Worm (Caenorhabditis elegans) whole organism, L4 larva: ENCODE results near the gene C02B4.3.

ENCODE experiments used
- F26F4.8 ChIP-seq: fragments of 200-800 bp; sonication (Bioruptor generic); conservative IDR thresholded peaks from 2 replicates; pipeline ENCODE4 v1.3.6; 2022; ENCODE audit warnings: missing genetic modification characterization, missing compliant biosample characterization
- F37D6.2 ChIP-seq: sonication (generic microtip); optimal IDR thresholded peaks from 2 replicates; lab custom pipeline; 2016; ENCODE audit warnings: mild to moderate bottlenecking, missing genetic modification characterization, missing compliant biosample characterization
- F44E2.7 ChIP-seq: fragments of 200-800 bp; sonication (Bioruptor generic); IDR thresholded peaks from 2 replicates; pipeline ENCODE4 v2.1.2; 2022; ENCODE audit warnings: missing genetic modification characterization, missing compliant biosample characterization
- F49E8.2 ChIP-seq: sonication (generic microtip); optimal IDR thresholded peaks from 2 replicates; lab custom pipeline; 2016; ENCODE audit warnings: missing compliant biosample characterization, mild to moderate bottlenecking, missing genetic modification characterization, borderline replicate concordance
- R02D3.7 ChIP-seq: fragments of 150-350 bp; sonication (generic microtip); optimal IDR thresholded peaks from 3 replicates; lab custom pipeline; 2014; ENCODE audit warnings: missing biosample characterization, missing genetic modification characterization
- T20F7.1 ChIP-seq: fragments of 200-800 bp; sonication (Bioruptor generic); optimal IDR thresholded peaks from 2 replicates; lab custom pipeline; 2018; ENCODE audit warnings: mild to moderate bottlenecking, missing genetic modification characterization, missing compliant biosample characterization
- Y105C5A.15 ChIP-seq: fragments of 200-800 bp; sonication (Bioruptor generic); IDR thresholded peaks from 2 replicates; pipeline ENCODE4 v1.3.6; 2022; ENCODE audit warnings: missing genetic modification characterization, missing compliant biosample characterization
- Y5F2A.4 ChIP-seq: fragments of 200-800 bp; sonication (Bioruptor generic); optimal IDR thresholded peaks from 2 replicates; lab custom pipeline; 2018; ENCODE audit warnings: mild to moderate bottlenecking, missing genetic modification characterization, missing compliant biosample characterization
- ZK337.2 ChIP-seq: fragments of 200-800 bp; sonication (Bioruptor generic); IDR thresholded peaks from 2 replicates; pipeline ENCODE4 v1.3.6; 2022; ENCODE audit warnings: missing genetic modification reagents, missing genetic modification characterization, missing compliant biosample characterization
- ZK546.5 ChIP-seq, 2 experiments: sonication (generic microtip); optimal IDR thresholded peaks; 2 replicates each; lab custom pipeline; 2017; ENCODE audit warnings: missing biosample characterization in 2 of 2, missing genetic modification characterization in 2 of 2
- aha-1 ChIP-seq: fragments of 150-350 bp; peaks from one replicate; lab custom pipeline; 2014; ENCODE audit warnings: missing biosample characterization, missing genetic modification characterization
- attf-4 ChIP-seq: sonication (generic microtip); optimal IDR thresholded peaks from 3 replicates; lab custom pipeline; 2017; ENCODE audit warnings: missing biosample characterization, missing genetic modification characterization
- ceh-20 ChIP-seq: fragments of 200-800 bp; sonication (Bioruptor generic); IDR thresholded peaks from 2 replicates; pipeline ENCODE4 v1.3.6; 2022; ENCODE audit warnings: missing genetic modification reagents, missing genetic modification characterization, missing compliant biosample characterization
- ceh-28 ChIP-seq: fragments of 150-350 bp; optimal IDR thresholded peaks from 2 replicates; lab custom pipeline; 2014; ENCODE audit warnings: missing biosample characterization, missing genetic modification reagents, missing genetic modification characterization
- ceh-82 ChIP-seq: sonication (generic microtip); optimal IDR thresholded peaks from 2 replicates; lab custom pipeline; 2017; ENCODE audit warnings: missing biosample characterization, missing genetic modification characterization
- ces-1 ChIP-seq: fragments of 150-350 bp; sonication (generic microtip); optimal IDR thresholded peaks from 4 replicates; lab custom pipeline; 2014; ENCODE audit warnings: missing biosample characterization, missing genetic modification reagents, missing genetic modification characterization
- ctbp-1 ChIP-seq: fragments of 200-800 bp; sonication (Bioruptor generic); IDR thresholded peaks from 2 replicates; pipeline ENCODE4 v1.3.6; 2022; ENCODE audit warnings: missing genetic modification reagents, missing genetic modification characterization, missing compliant biosample characterization
- daf-12 ChIP-seq: fragments of 150-350 bp; optimal IDR thresholded peaks from 2 replicates; lab custom pipeline; 2014; ENCODE audit warnings: missing biosample characterization, missing genetic modification reagents, missing genetic modification characterization
- daf-19 ChIP-seq: fragments of 200-800 bp; sonication (Bioruptor generic); conservative IDR thresholded peaks from 2 replicates; pipeline ENCODE4 v1.3.6; 2022; ENCODE audit warnings: missing genetic modification characterization, missing compliant biosample characterization
- duxl-1 ChIP-seq: sonication (generic microtip); optimal IDR thresholded peaks from 2 replicates; lab custom pipeline; 2016; ENCODE audit warnings: mild to moderate bottlenecking, missing genetic modification characterization, moderate library complexity, missing compliant biosample characterization; ENCODE audit not compliant: poor library complexity
- egl-43 ChIP-seq: fragments of 200-800 bp; sonication (Bioruptor generic); IDR thresholded peaks from 2 replicates; pipeline ENCODE4 v1.3.6; 2022; ENCODE audit warnings: missing genetic modification reagents, missing genetic modification characterization, missing compliant biosample characterization
- fkh-10 ChIP-seq: fragments of 150-350 bp; optimal IDR thresholded peaks from 2 replicates; lab custom pipeline; 2014; ENCODE audit warnings: missing biosample characterization, missing genetic modification reagents, missing genetic modification characterization
- hif-1 ChIP-seq, 2 experiments: sonication (generic microtip); optimal IDR thresholded peaks; 2 replicates each; lab custom pipeline; 2016 to 2017; ENCODE audit warnings: missing compliant biosample characterization in 2 of 2, missing genetic modification characterization in 2 of 2, missing genetic modification reagents in 2 of 2, missing genotype in 2 of 2, mild to moderate bottlenecking in 1 of 2
- hmg-1.1 ChIP-seq: fragments of 200-800 bp; sonication (Bioruptor generic); IDR thresholded peaks from 2 replicates; pipeline ENCODE4 v1.3.6; 2022; ENCODE audit warnings: missing genetic modification reagents, missing genetic modification characterization, missing compliant biosample characterization
- lim-7 ChIP-seq: fragments of 200-800 bp; sonication (Bioruptor generic); IDR thresholded peaks from 2 replicates; pipeline ENCODE4 v1.3.6; 2022; ENCODE audit warnings: missing genetic modification characterization, missing compliant biosample characterization
- lin-1 ChIP-seq: fragments of 200-800 bp; sonication (Bioruptor generic); IDR thresholded peaks from 2 replicates; pipeline ENCODE4 v1.3.6; 2022; ENCODE audit warnings: missing genetic modification reagents, missing genetic modification characterization, missing compliant biosample characterization
- lin-13 ChIP-seq: fragments of 150-350 bp; optimal IDR thresholded peaks from 2 replicates; lab custom pipeline; 2014; ENCODE audit warnings: missing biosample characterization, missing genetic modification reagents, missing genetic modification characterization
- lin-15B ChIP-seq: fragments of 150-350 bp; sonication (generic microtip); optimal IDR thresholded peaks from 3 replicates; lab custom pipeline; 2014; ENCODE audit warnings: missing biosample characterization, missing genetic modification characterization
- lir-3 ChIP-seq: sonication (generic microtip); optimal IDR thresholded peaks from 2 replicates; lab custom pipeline; 2016; ENCODE audit warnings: mild to moderate bottlenecking, missing genetic modification characterization, missing compliant biosample characterization
- lsy-2 ChIP-seq, 2 experiments: fragments of 150-350 bp in 1 of 2; sonication (generic microtip) in 1 of 2; optimal IDR thresholded peaks; 2 replicates each; lab custom pipeline; 2014 to 2017; ENCODE audit warnings: missing biosample characterization in 2 of 2, missing genetic modification characterization in 2 of 2
- madf-9 ChIP-seq: fragments of 200-800 bp; sonication (Bioruptor generic); conservative IDR thresholded peaks from 2 replicates; pipeline ENCODE4 v1.3.6; 2022; ENCODE audit warnings: missing genetic modification reagents, missing genetic modification characterization, missing compliant biosample characterization
- mdl-1 ChIP-seq, 2 experiments: fragments of 150-350 bp in 1 of 2; sonication (generic microtip) in 1 of 2; optimal IDR thresholded peaks; 2 replicates each; lab custom pipeline; 2014 to 2017; ENCODE audit warnings: missing biosample characterization in 2 of 2, missing genetic modification characterization in 2 of 2
- mdt-29 ChIP-seq: fragments of 200-800 bp; sonication (Bioruptor generic); IDR thresholded peaks from 2 replicates; pipeline ENCODE4 v1.3.6; 2022; ENCODE audit warnings: missing genetic modification reagents, missing genetic modification characterization, missing compliant biosample characterization
- mxl-2 ChIP-seq: fragments of 200-800 bp; sonication (Bioruptor generic); conservative IDR thresholded peaks from 2 replicates; pipeline ENCODE4 v1.3.6; 2022; ENCODE audit warnings: missing genetic modification reagents, missing genetic modification characterization, missing compliant biosample characterization
- nhr-25 ChIP-seq: sonication (generic microtip); optimal IDR thresholded peaks from 2 replicates; lab custom pipeline; 2017; ENCODE audit warnings: missing genetic modification characterization, mild to moderate bottlenecking, missing compliant biosample characterization, antibody characterized with exemption, moderate library complexity, borderline replicate concordance; ENCODE audit not compliant: insufficient read depth
- nhr-28 ChIP-seq: fragments of 150-350 bp; optimal IDR thresholded peaks from 2 replicates; lab custom pipeline; 2014; ENCODE audit warnings: missing biosample characterization, missing genetic modification characterization
- nhr-41 ChIP-seq: fragments of 200-800 bp; sonication (Bioruptor generic); IDR thresholded peaks from 2 replicates; pipeline ENCODE4 v1.3.6; 2022; ENCODE audit warnings: missing genetic modification reagents, missing genetic modification characterization, missing compliant biosample characterization
- nhr-76 ChIP-seq: fragments of 150-350 bp; optimal IDR thresholded peaks from 2 replicates; lab custom pipeline; 2014; ENCODE audit warnings: missing biosample characterization, missing genetic modification characterization
- nhr-77 ChIP-seq: fragments of 150-350 bp; optimal IDR thresholded peaks from 2 replicates; lab custom pipeline; 2014; ENCODE audit warnings: missing biosample characterization, missing genetic modification characterization
- pha-4 ChIP-seq, 2 experiments: fragments of 150-350 bp in 1 of 2; fragments of 200-800 bp in 1 of 2; sonication (Bioruptor generic) in 1 of 2; IDR thresholded peaks in 1 of 2; optimal IDR thresholded peaks in 1 of 2; 2 replicates each; pipeline versions ENCODE4 v1.3.6 to Lab custom; 2014 to 2022; ENCODE audit warnings: missing genetic modification characterization in 2 of 2, missing genetic modification reagents in 2 of 2, missing biosample characterization in 1 of 2, missing compliant biosample characterization in 1 of 2
- pqm-1 ChIP-seq: sonication (generic microtip); optimal IDR thresholded peaks from 2 replicates; lab custom pipeline; 2017; ENCODE audit warnings: missing biosample characterization, missing genetic modification characterization
- sdz-12 ChIP-seq: fragments of 200-800 bp; sonication (Bioruptor generic); optimal IDR thresholded peaks from 2 replicates; lab custom pipeline; 2018; ENCODE audit warnings: mild to moderate bottlenecking, missing genetic modification characterization, missing compliant biosample characterization
- snpc-1.2 ChIP-seq: fragments of 200-800 bp; sonication (Bioruptor generic); IDR thresholded peaks from 2 replicates; pipeline ENCODE4 v1.3.6; 2022; ENCODE audit warnings: missing genetic modification reagents, missing genetic modification characterization, missing compliant biosample characterization
- spr-3 ChIP-seq: fragments of 200-800 bp; sonication (Bioruptor generic); optimal IDR thresholded peaks from 2 replicates; lab custom pipeline; 2018; ENCODE audit warnings: mild to moderate bottlenecking, missing genetic modification characterization, missing compliant biosample characterization
- tag-97 ChIP-seq: fragments of 200-800 bp; sonication (Bioruptor generic); IDR thresholded peaks from 2 replicates; pipeline ENCODE4 v1.3.6; 2022; ENCODE audit warnings: missing genetic modification characterization, missing compliant biosample characterization
- unc-39 ChIP-seq: sonication (generic microtip); optimal IDR thresholded peaks from 2 replicates; lab custom pipeline; 2017; ENCODE audit warnings: missing biosample characterization, missing genetic modification characterization
- vab-7 ChIP-seq: fragments of 200-800 bp; sonication (Bioruptor generic); IDR thresholded peaks from 2 replicates; pipeline ENCODE4 v1.3.6; 2022; ENCODE audit warnings: missing genetic modification reagents, missing genetic modification characterization, missing compliant biosample characterization
- zag-1 ChIP-seq: fragments of 150-350 bp; optimal IDR thresholded peaks from 2 replicates; lab custom pipeline; 2014; ENCODE audit warnings: missing biosample characterization, missing genetic modification characterization
- zfp-3 ChIP-seq: fragments of 200-800 bp; sonication (Bioruptor generic); conservative IDR thresholded peaks from 2 replicates; pipeline ENCODE4 v1.3.6; 2022; ENCODE audit warnings: missing genetic modification reagents, missing genetic modification characterization, missing compliant biosample characterization
- zip-2 ChIP-seq: fragments of 150-350 bp; optimal IDR thresholded peaks from 2 replicates; lab custom pipeline; 2014; ENCODE audit warnings: missing biosample characterization, missing genetic modification characterization
- ztf-11 ChIP-seq: fragments of 150-350 bp; optimal IDR thresholded peaks from 2 replicates; lab custom pipeline; 2014; ENCODE audit warnings: missing biosample characterization, missing genetic modification characterization

C02B4.3 gene

ce11 chrX:12670385-12670784, 10.7 kb upstream of the C02B4.3 start (continued):
- TF ChIP-seq nhr-76 (no peak), lin-1 (GFP tag; lab: Robert Waterston, UW) (no peak), nhr-77 (tag; lab: Kevin White, UChicago) (peak; percentile 15), ZK337.2 (GFP tag; lab: Robert Waterston, UW) (no peak), zip-2 (no peak), ztf-11 (tag; lab: Kevin White, UChicago) (no peak), pqm-1 (peak; percentile 14), lir-3 (no peak), spr-3 (GFP tag; lab: Kevin White, UChicago) (no peak), ZK546.5 (tag; optimal IDR thresholded peaks at IDR 0.05; lab: Kevin White, UChicago) (no peak), lsy-2 (tag; optimal IDR thresholded peaks at IDR 0.05; lab: Kevin White, UChicago) (peak; percentile 77 to 81), zag-1 (tag; lab: Kevin White, UChicago) (no peak), ceh-20 (GFP tag; lab: Robert Waterston, UW) (0 out of 2 replicates have a peak, but pooled peaks have one; percentile 55), nhr-41 (GFP tag; lab: Robert Waterston, UW) (no peak), F26F4.8 (GFP tag; lab: Robert Waterston, UW) (no peak), lin-15B (tag; lab: Kevin White, UChicago) (no peak), duxl-1 (tag; lab: Kevin White, UChicago) (peak; percentile 38), snpc-1.2 (GFP tag; lab: Robert Waterston, UW) (no peak), attf-4 (tag; lab: Kevin White, UChicago) (no peak), ces-1 (GFP tag; lab: Kevin White, UChicago) (no peak), daf-19 (GFP tag; lab: Robert Waterston, UW) (no peak), R02D3.7 (tag; lab: Kevin White, UChicago) (peak; percentile 13), ceh-28 (tag; lab: Kevin White, UChicago) (peak; percentile 40), F37D6.2 (peak; percentile 46), mdl-1 (tag; optimal IDR thresholded peaks at IDR 0.05; lab: Kevin White, UChicago) (peak; percentile 29 to 79), lim-7 (no peak), hmg-1.1 (peak; percentile 81), mxl-2 (GFP tag; lab: Robert Waterston, UW) (no peak), hif-1 (tag; optimal IDR thresholded peaks at IDR 0.05; lab: Kevin White, UChicago) (peak in 1 of 2 experiments; percentile 67), Y105C5A.15 (GFP tag; lab: Robert Waterston, UW) (no peak), daf-12 (tag; lab: Kevin White, UChicago) (no peak), mdt-29 (GFP tag; lab: Robert Waterston, UW) (no peak), vab-7 (no peak), F49E8.2 (no peak), F44E2.7 (GFP tag; lab: Robert Waterston, UW) (no peak), ceh-82 (tag; lab: Kevin White, UChicago) (no peak), nhr-25 (tag; lab: Kevin White, UChicago) (peak; percentile 17), nhr-28 (peak; percentile 90), sdz-12 (GFP tag; lab: Kevin White, UChicago) (no peak), tag-97 (GFP tag; lab: Robert Waterston, UW) (no peak), pha-4 (GFP tag; IDR thresholded peaks at IDR 0.05; lab: Robert Waterston, UW) (0 out of 2 replicates have a peak, but pooled peaks have one; percentile 14), pha-4 (tag; optimal IDR thresholded peaks at IDR 0.05; lab: Kevin White, UChicago) (peak; percentile 58), Y5F2A.4 (GFP tag; lab: Kevin White, UChicago) (no peak), madf-9 (GFP tag; lab: Robert Waterston, UW) (peak; percentile 42; the same call in 1 of the 2 replicates), aha-1 (peak; percentile 48), fkh-10 (GFP tag; lab: Kevin White, UChicago) (peak; percentile 87), zfp-3 (GFP tag; lab: Robert Waterston, UW) (no peak), egl-43 (peak; percentile 64), ctbp-1 (GFP tag; lab: Robert Waterston, UW) (peak; percentile 84), T20F7.1 (GFP tag; lab: Kevin White, UChicago) (no peak), lin-13 (GFP tag; lab: Kevin White, UChicago) (no peak), unc-39 (tag; lab: Kevin White, UChicago) (no peak)
